Fruit fly (Drosophila melanogaster) whole organism, wandering third instar larva: ENCODE data around the gene aub.

Experiments
- Abd-B ChIP-seq: fragments of >200 bp; optimal IDR thresholded peaks from 2 replicates; lab custom pipeline; 2017; ENCODE audit warnings: missing biosample characterization, missing genetic modification characterization
- CG32264 ChIP-seq: fragments of 200-800 bp; sonication (Bioruptor generic); optimal IDR thresholded peaks from 2 replicates; lab custom pipeline; 2016; ENCODE audit warnings: missing biosample characterization, missing genetic modification characterization
- CG9705 ChIP-seq: fragments of 200-800 bp; sonication (Bioruptor generic); optimal IDR thresholded peaks from 2 replicates; lab custom pipeline; 2018; ENCODE audit warnings: missing biosample characterization, mild to moderate bottlenecking, missing genetic modification characterization
- Hr78 ChIP-seq: fragments of >200 bp; optimal IDR thresholded peaks from 2 replicates; lab custom pipeline; 2017; ENCODE audit warnings: missing biosample characterization, missing genetic modification characterization
- Jra ChIP-seq: sonication (Bioruptor generic); optimal IDR thresholded peaks from 2 replicates; lab custom pipeline; 2016; ENCODE audit warnings: missing biosample characterization, missing genetic modification characterization
- N ChIP-seq: fragments of >200 bp; optimal IDR thresholded peaks from 2 replicates; lab custom pipeline; 2018; ENCODE audit warnings: missing biosample characterization, missing external identifiers, missing genetic modification characterization
- dl ChIP-seq, 2 experiments: fragments of 175-275, 200-275 bp in 1 of 2; fragments of 200-275 bp in 1 of 2; sonication (Bioruptor generic); optimal IDR thresholded peaks; lab custom pipeline; 2018; ENCODE audit warnings: mild to moderate bottlenecking in 2 of 2, missing biosample characterization in 2 of 2, missing genetic modification characterization in 2 of 2, moderate library complexity in 2 of 2; ENCODE audit not compliant: partially characterized antibody in 2 of 2, insufficient read depth in 1 of 2
- dsf ChIP-seq: sonication (Bioruptor generic); optimal IDR thresholded peaks from 2 replicates; lab custom pipeline; 2016; ENCODE audit warnings: missing biosample characterization, missing genetic modification characterization, borderline replicate concordance
- pan ChIP-seq: fragments of >200 bp; optimal IDR thresholded peaks from 2 replicates; lab custom pipeline; 2017
- rgr ChIP-seq: fragments of 200-800 bp; sonication (Bioruptor generic); optimal IDR thresholded peaks from 3 replicates; lab custom pipeline; 2016; ENCODE audit warnings: missing biosample characterization, mild to moderate bottlenecking, missing genetic modification characterization
- tai ChIP-seq: sonication (Bioruptor generic); optimal IDR thresholded peaks from 2 replicates; lab custom pipeline; 2016; ENCODE audit warnings: missing biosample characterization, missing genetic modification characterization
- usp ChIP-seq: fragments of >200 bp; optimal IDR thresholded peaks from 2 replicates; lab custom pipeline; 2017; ENCODE audit warnings: missing biosample characterization, missing genetic modification characterization

DNA sequence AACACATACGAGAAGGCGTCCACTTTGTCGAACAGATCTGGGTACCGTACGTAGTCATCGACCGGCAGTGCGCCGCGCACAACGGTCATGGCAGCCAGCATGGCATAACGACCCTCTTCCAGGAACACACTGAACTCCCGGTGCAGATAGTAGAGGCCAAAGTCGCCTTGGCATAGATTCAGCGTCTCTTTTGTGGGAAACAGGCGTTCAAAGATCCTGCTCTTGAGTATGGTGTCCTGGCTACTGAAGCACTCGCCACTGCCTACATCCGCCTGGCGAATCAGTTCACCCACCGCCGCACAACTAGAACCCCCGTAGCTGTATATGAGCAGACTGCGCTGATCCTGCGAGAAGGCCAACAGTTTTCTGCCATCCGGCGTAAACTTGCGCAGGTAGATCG lies 26.6 kb downstream of the aub start:
- TF ChIP-seq CG32264 (GFP tag; lab: Kevin White, UChicago) (no peak), dl (GFP tag; optimal IDR thresholded peaks at IDR 0.05; lab: Kevin White, UChicago; ENCODE audit: insufficient read depth in 1 of 2, partially characterized antibody in 2 of 2) (no peak), N (no peak), usp (no peak), rgr (GFP tag; lab: Kevin White, UChicago) (no peak), Abd-B (GFP tag; lab: Kevin White, UChicago) (no peak), dsf (GFP tag; lab: Kevin White, UChicago) (no peak), Jra (GFP tag; lab: Kevin White, UChicago) (no peak), CG9705 (no peak), pan (lab: Kevin White, UChicago) (no peak), tai (no peak), Hr78 (GFP tag; lab: Kevin White, UChicago) (no peak)
